Fruit fly (Drosophila melanogaster): ENCODE data around the gene Vps45.

The Vps45 gene

DNA sequence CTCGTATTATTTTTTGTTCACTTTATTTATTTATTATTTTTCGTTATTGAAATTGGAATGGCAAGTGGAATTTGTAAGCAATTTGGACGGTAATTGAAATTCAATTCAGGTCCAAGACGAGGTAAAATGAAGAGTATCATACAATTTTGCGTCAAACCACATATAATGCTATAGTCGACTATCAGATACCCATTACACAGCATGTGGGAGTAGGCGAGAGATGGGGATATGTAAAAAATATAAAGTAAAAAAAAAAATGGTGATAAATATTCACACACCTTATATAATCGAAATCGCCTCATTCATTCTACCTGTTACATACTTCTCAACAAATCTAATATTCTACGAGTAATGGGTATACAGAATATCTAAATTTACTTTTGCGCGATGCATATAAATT is 48.5 kb downstream of the Vps45 start (continued):
- TF ChIP-seq Dll (GFP tag; IDR thresholded peaks at IDR 0.05; ENCODE audit: partially characterized antibody) (peak; percentile 24; the same call in 1 of the 4 replicates), mld (GFP tag; IDR thresholded peaks at IDR 0.05; ENCODE audit: partially characterized antibody) (peak; percentile 56; the same call in 1 of the 3 replicates), grn (GFP tag; optimal IDR thresholded peaks at IDR 0.05) (no peak), CG12299 (tag; optimal IDR thresholded peaks at IDR 0.05) (no peak), zf30C (GFP tag; optimal IDR thresholded peaks at IDR 0.05) (no peak), emc (GFP tag; optimal IDR thresholded peaks at IDR 0.05) (no peak), CG9876 (GFP tag; optimal IDR thresholded peaks at IDR 0.05) (no peak), CG14441 (GFP tag; IDR thresholded peaks at IDR 0.05) (no peak), lmd (GFP tag; IDR thresholded peaks at IDR 0.05) (no peak), CG6175 (GFP tag; IDR thresholded peaks at IDR 0.05) (no peak), vvl (GFP tag; IDR thresholded peaks at IDR 0.05) (0 out of 2 replicates have a peak, but pooled peaks have one; percentile 40), CG11504 (tag; optimal IDR thresholded peaks at IDR 0.05) (peak; percentile 17), Oli (tag; optimal IDR thresholded peaks at IDR 0.05) (peak; percentile 4), gsb (GFP tag; IDR thresholded peaks at IDR 0.05) (no peak), gcm (GFP tag; optimal IDR thresholded peaks at IDR 0.05) (no peak), Hey (tag; optimal IDR thresholded peaks at IDR 0.05) (no peak), gem (tag; optimal IDR thresholded peaks at IDR 0.05) (peak; percentile 20), cg (GFP tag; optimal IDR thresholded peaks at IDR 0.05) (no peak), sc (optimal IDR thresholded peaks at IDR 0.05) (no peak), sc (GFP tag; optimal IDR thresholded peaks at IDR 0.05) (no peak), CG12659 (GFP tag; optimal IDR thresholded peaks at IDR 0.05) (no peak), zen2 (GFP tag; IDR thresholded peaks at IDR 0.05; ENCODE audit: partially characterized antibody) (no peak), stc (GFP tag; IDR thresholded peaks at IDR 0.05) (no peak), CG7987 (GFP tag; optimal IDR thresholded peaks at IDR 0.05) (no peak), CG15479 (GFP tag; optimal IDR thresholded peaks at IDR 0.05) (no peak), chn (GFP tag; optimal IDR thresholded peaks at IDR 0.05) (no peak), Pdp1 (GFP tag; optimal IDR thresholded peaks at IDR 0.05) (peak in 1 of 2 experiments; percentile 58), CG15269 (tag; optimal IDR thresholded peaks at IDR 0.05) (peak; percentile 12), CG8281 (tag; optimal IDR thresholded peaks at IDR 0.05) (no peak), HLH3B (GFP tag; IDR thresholded peaks at IDR 0.05) (no peak), CG4820 (GFP tag; optimal IDR thresholded peaks at IDR 0.05) (no peak), YL-1 (GFP tag; optimal IDR thresholded peaks at IDR 0.05) (no peak), CG12236 (GFP tag; optimal IDR thresholded peaks at IDR 0.05) (no peak), dati (GFP tag; IDR thresholded peaks at IDR 0.05) (no peak), Dref (GFP tag; IDR thresholded peaks at IDR 0.05) (no peak), lbe (GFP tag; optimal IDR thresholded peaks at IDR 0.05) (peak; percentile 29), CG3995 (GFP tag; optimal IDR thresholded peaks at IDR 0.05) (no peak), Ets97D (GFP tag; optimal IDR thresholded peaks at IDR 0.05) (no peak), Eip74EF (GFP tag; optimal IDR thresholded peaks at IDR 0.05) (no peak), H15 (GFP tag; IDR thresholded peaks at IDR 0.05) (no peak), tx (GFP tag; optimal IDR thresholded peaks at IDR 0.05) (no peak), sens (GFP tag) (peak; percentile 47), Med (GFP tag) (peak; percentile 63), HLH54F (GFP tag; optimal IDR thresholded peaks at IDR 0.05) (no peak), Ada2b (GFP tag; IDR thresholded peaks at IDR 0.05) (no peak), HLH4C (GFP tag; IDR thresholded peaks at IDR 0.05; ENCODE audit: partially characterized antibody) (peak; percentile 87), CG18764 (GFP tag; optimal IDR thresholded peaks at IDR 0.05) (no peak), CG10543 (GFP tag; optimal IDR thresholded peaks at IDR 0.05) (no peak), dysf (GFP tag; IDR thresholded peaks at IDR 0.05) (no peak), CG6791 (GFP tag; IDR thresholded peaks at IDR 0.05; ENCODE audit: partially characterized antibody) (peak; percentile 49; the same call in 1 of the 3 replicates), pnt (GFP tag; optimal IDR thresholded peaks at IDR 0.05) (no peak)

Data from whole organism, embryonic.